Fruit fly (Drosophila melanogaster): ENCODE measurements around the gene Uxs.
A peak's percentile ranks its signal among the peaks of the same experiment; 100 is the strongest.

Uxs gene

dm6 chr3L:8177795-8178564 lies 2.7 kb upstream of the Uxs start, which contains the start of gene Nmt (continued):
- TF ChIP-seq Poxn (GFP tag; IDR thresholded peaks at IDR 0.05) (no peak), esg (GFP tag; conservative IDR thresholded peaks at IDR 0.05) (peak; percentile 42; the same call in 1 of the 2 replicates), gce (GFP tag; IDR thresholded peaks at IDR 0.05) (no peak), inv (GFP tag; IDR thresholded peaks at IDR 0.05; ENCODE audit: partially characterized antibody) (peak; percentile 66), CG3163 (GFP tag; optimal IDR thresholded peaks at IDR 0.05) (no peak), C15 (GFP tag; IDR thresholded peaks at IDR 0.05) (no peak), Lpt (GFP tag; optimal IDR thresholded peaks at IDR 0.05) (no peak), CG7987 (GFP tag; optimal IDR thresholded peaks at IDR 0.05) (no peak), NFAT (GFP tag; IDR thresholded peaks at IDR 0.05) (no peak), crol (GFP tag; IDR thresholded peaks at IDR 0.05) (no peak), Dip3 (GFP tag; optimal IDR thresholded peaks at IDR 0.05) (peak; percentile 4), ase (GFP tag; IDR thresholded peaks at IDR 0.05) (no peak), CG3407 (GFP tag; optimal IDR thresholded peaks at IDR 0.05) (no peak), CoRest (tag; optimal IDR thresholded peaks at IDR 0.05) (no peak), maf-S (GFP tag; optimal IDR thresholded peaks at IDR 0.05) (no peak), seq (GFP tag; IDR thresholded peaks at IDR 0.05) (no peak), Dp (GFP tag; optimal IDR thresholded peaks at IDR 0.05) (peak; percentile 79), Pdp1 (GFP tag; optimal IDR thresholded peaks at IDR 0.05) (peak in 1 of 2 experiments; percentile 4), gfzf (GFP tag; optimal IDR thresholded peaks at IDR 0.05) (peak; percentile 80), Atf3 (GFP tag; optimal IDR thresholded peaks at IDR 0.05) (no peak), z (GFP tag; IDR thresholded peaks at IDR 0.05) (no peak), CG30403 (GFP tag; optimal IDR thresholded peaks at IDR 0.05) (peak; percentile 46), dati (GFP tag; IDR thresholded peaks at IDR 0.05) (no peak), sug (tag; optimal IDR thresholded peaks at IDR 0.05) (no peak), bsh (GFP tag; optimal IDR thresholded peaks at IDR 0.05) (peak in 1 of 2 experiments; percentile 43), odd (GFP tag; optimal IDR thresholded peaks at IDR 0.05) (no peak), CG14710 (tag; optimal IDR thresholded peaks at IDR 0.05) (no peak), Hey (tag; optimal IDR thresholded peaks at IDR 0.05) (no peak), Rx (GFP tag; IDR thresholded peaks at IDR 0.05) (peak; percentile 55; the same call in 1 of the 2 replicates), lmd (GFP tag; IDR thresholded peaks at IDR 0.05) (no peak), wek (GFP tag; optimal IDR thresholded peaks at IDR 0.05) (no peak), vfl (GFP tag; optimal IDR thresholded peaks at IDR 0.05) (no peak), NC2α (GFP tag; optimal IDR thresholded peaks at IDR 0.05) (no peak), CG15011 (GFP tag; optimal IDR thresholded peaks at IDR 0.05) (no peak), CG10267 (tag; optimal IDR thresholded peaks at IDR 0.05) (peak; percentile 24), HLH3B (GFP tag; IDR thresholded peaks at IDR 0.05) (no peak), CG2712 (tag; optimal IDR thresholded peaks at IDR 0.05) (no peak), PHDP (tag; optimal IDR thresholded peaks at IDR 0.05) (no peak), Sry-δ (GFP tag; optimal IDR thresholded peaks at IDR 0.05) (peak; percentile 68), hbn (GFP tag; IDR thresholded peaks at IDR 0.05; ENCODE audit: partially characterized antibody) (peak; percentile 86), CG8765 (GFP tag; IDR thresholded peaks at IDR 0.05) (no peak), CG18476 (GFP tag; optimal IDR thresholded peaks at IDR 0.05) (no peak), CG16779 (GFP tag; IDR thresholded peaks at IDR 0.05) (no peak), cad (GFP tag; optimal IDR thresholded peaks at IDR 0.05) (no peak), ttk (GFP tag; IDR thresholded peaks at IDR 0.05) (no peak), ci (GFP tag; IDR thresholded peaks at IDR 0.05) (peak; percentile 64; the same call in 1 of the 3 replicates), Antp (GFP tag; optimal IDR thresholded peaks at IDR 0.05) (no peak), nau (GFP tag; optimal IDR thresholded peaks at IDR 0.05) (no peak), CG10543 (GFP tag; optimal IDR thresholded peaks at IDR 0.05) (no peak), tap (tag; optimal IDR thresholded peaks at IDR 0.05) (no peak), Hr39 (optimal IDR thresholded peaks at IDR 0.05) (no peak)

Data from whole organism, embryonic.